Fruit fly (Drosophila melanogaster) whole organism, embryonic: Measurements from ENCODE around the gene RpS17.

Experiments
- ATbp ChIP-seq: fragments of 200-800 bp; sonication (Bioruptor generic); optimal IDR thresholded peaks from 2 replicates; lab custom pipeline; 2017; ENCODE audit warnings: missing biosample characterization, mild to moderate bottlenecking, missing genetic modification characterization, missing genetic modification reagents
- B-H2 ChIP-seq: fragments of 200-800 bp; sonication (Bioruptor generic); optimal IDR thresholded peaks from 2 replicates; lab custom pipeline; 2018; ENCODE audit warnings: missing biosample characterization, mild to moderate bottlenecking, missing genetic modification characterization
- BtbVII ChIP-seq: fragments of 200-800 bp; sonication (Bioruptor generic); optimal IDR thresholded peaks from 3 replicates; lab custom pipeline; 2017; ENCODE audit warnings: missing biosample characterization, mild to moderate bottlenecking, missing genetic modification characterization
- CG10979 ChIP-seq: fragments of 200-800 bp; sonication (Bioruptor generic); optimal IDR thresholded peaks from 2 replicates; lab custom pipeline; 2018; ENCODE audit warnings: missing biosample characterization, mild to moderate bottlenecking, missing genetic modification characterization, moderate library complexity
- CG12071 ChIP-seq: fragments of 200-800 bp; sonication (Bioruptor generic); optimal IDR thresholded peaks from 3 replicates; lab custom pipeline; 2018; ENCODE audit warnings: missing biosample characterization, mild to moderate bottlenecking, missing genetic modification characterization
- CG12299 ChIP-seq: fragments of 200-800 bp; sonication (Bioruptor generic); optimal IDR thresholded peaks from 2 replicates; lab custom pipeline; 2018; ENCODE audit warnings: missing biosample characterization, mild to moderate bottlenecking, missing genetic modification characterization
- CG13123 ChIP-seq: fragments of 200-800 bp; sonication (Bioruptor generic); optimal IDR thresholded peaks from 2 replicates; lab custom pipeline; 2016; ENCODE audit warnings: missing biosample characterization, missing genetic modification characterization
- CG13287 ChIP-seq: fragments of 200-800 bp; sonication (Bioruptor generic); IDR thresholded peaks from 2 replicates; pipeline ENCODE4 v1.3.6; 2022; ENCODE audit warnings: missing biosample characterization, missing genetic modification characterization; ENCODE audit not compliant: partially characterized antibody
- CG13894 ChIP-seq: fragments of 200-800 bp; sonication (Bioruptor generic); optimal IDR thresholded peaks from 3 replicates; lab custom pipeline; 2018; ENCODE audit warnings: missing biosample characterization, mild to moderate bottlenecking, missing genetic modification characterization, moderate library complexity
- CG15514 ChIP-seq: fragments of 200-800 bp; sonication (Bioruptor generic); optimal IDR thresholded peaks from 3 replicates; lab custom pipeline; 2017; ENCODE audit warnings: missing biosample characterization, missing genetic modification characterization, mild to moderate bottlenecking, moderate library complexity, missing genetic modification reagents
- CG16815 ChIP-seq: fragments of 200-800 bp; sonication (Bioruptor generic); optimal IDR thresholded peaks from 3 replicates; lab custom pipeline; 2017; ENCODE audit warnings: missing biosample characterization, mild to moderate bottlenecking, missing genetic modification characterization
- CG17385 ChIP-seq: fragments of 200-800 bp; sonication (Bioruptor generic); optimal IDR thresholded peaks from 3 replicates; lab custom pipeline; 2018; ENCODE audit warnings: missing biosample characterization, mild to moderate bottlenecking, missing genetic modification characterization
- CG3407 ChIP-seq: fragments of 200-800 bp; sonication (Bioruptor generic); optimal IDR thresholded peaks from 2 replicates; lab custom pipeline; 2018; ENCODE audit warnings: missing biosample characterization, mild to moderate bottlenecking, missing genetic modification characterization
- CG34376 ChIP-seq: fragments of 200-800 bp; sonication (Bioruptor generic); optimal IDR thresholded peaks from 2 replicates; lab custom pipeline; 2018; ENCODE audit warnings: missing biosample characterization, mild to moderate bottlenecking, missing genetic modification characterization
- CG4854 ChIP-seq: fragments of 200-800 bp; sonication (Bioruptor generic); optimal IDR thresholded peaks from 2 replicates; lab custom pipeline; 2016; ENCODE audit warnings: missing biosample characterization, missing genetic modification characterization, inconsistent platforms
- CG6791 ChIP-seq: fragments of 200-800 bp; sonication (Bioruptor generic); IDR thresholded peaks from 3 replicates; pipeline ENCODE4 v1.3.6; 2022; ENCODE audit warnings: missing biosample characterization, missing genetic modification characterization; ENCODE audit not compliant: partially characterized antibody
- CG8089 ChIP-seq: fragments of 200-800 bp; sonication (Bioruptor generic); optimal IDR thresholded peaks from 3 replicates; lab custom pipeline; 2016; ENCODE audit warnings: missing biosample characterization, missing genetic modification characterization
- CG8359 ChIP-seq: fragments of 200-800 bp; sonication (Bioruptor generic); optimal IDR thresholded peaks from 2 replicates; lab custom pipeline; 2017; ENCODE audit warnings: missing biosample characterization, mild to moderate bottlenecking, missing genetic modification characterization, borderline replicate concordance
- Dbx ChIP-seq: fragments of 200-800 bp; sonication (Bioruptor generic); IDR thresholded peaks from 3 replicates; pipeline ENCODE4 v1.3.6; 2022; ENCODE audit warnings: missing biosample characterization, missing genetic modification characterization
- Fer2 ChIP-seq: fragments of 200-800 bp; sonication (Bioruptor generic); optimal IDR thresholded peaks from 2 replicates; lab custom pipeline; 2018; ENCODE audit warnings: missing biosample characterization, mild to moderate bottlenecking, missing genetic modification characterization, moderate library complexity
- Max ChIP-seq: fragments of 200-800 bp; sonication (Bioruptor generic); optimal IDR thresholded peaks from 2 replicates; lab custom pipeline; 2016; ENCODE audit warnings: missing biosample characterization, mild to moderate bottlenecking, missing genetic modification characterization
- Nf-YA ChIP-seq: fragments of 200-800 bp; sonication (Bioruptor generic); IDR thresholded peaks from 2 replicates; pipeline ENCODE4 v1.3.6; 2022; ENCODE audit warnings: missing biosample characterization, missing genetic modification characterization
- Poxn ChIP-seq: fragments of 200-800 bp; sonication (Bioruptor generic); IDR thresholded peaks from 2 replicates; pipeline ENCODE4 v1.3.6; 2022; ENCODE audit warnings: missing biosample characterization, missing genetic modification characterization
- Ptx1 ChIP-seq: fragments of 200-800 bp; sonication (Bioruptor generic); IDR thresholded peaks from 2 replicates; pipeline ENCODE4 v1.3.6; 2022; ENCODE audit warnings: missing biosample characterization, missing genetic modification characterization
- Rfx ChIP-seq: fragments of 200-800 bp; sonication (Bioruptor generic); IDR thresholded peaks from 2 replicates; pipeline ENCODE4 v1.3.6; 2022; ENCODE audit warnings: missing biosample characterization, missing genetic modification characterization
- Six4 ChIP-seq: fragments of 200-800 bp; sonication (Bioruptor generic); optimal IDR thresholded peaks from 2 replicates; lab custom pipeline; 2016; ENCODE audit warnings: missing biosample characterization, missing genetic modification characterization
- Sry-β ChIP-seq: fragments of 200-800 bp; sonication (Bioruptor generic); optimal IDR thresholded peaks from 2 replicates; lab custom pipeline; 2018; ENCODE audit warnings: missing biosample characterization, mild to moderate bottlenecking, missing genetic modification characterization, moderate library complexity
- TFAM ChIP-seq: fragments of 200-800 bp; sonication (Bioruptor generic); optimal IDR thresholded peaks from 2 replicates; lab custom pipeline; 2017; ENCODE audit warnings: missing biosample characterization, missing genetic modification characterization, inconsistent platforms
- Xrp1 ChIP-seq: fragments of 200-800 bp; sonication (Bioruptor generic); IDR thresholded peaks from 2 replicates; pipeline ENCODE4 v1.3.6; 2022; ENCODE audit warnings: missing biosample characterization, missing genetic modification characterization
- amos ChIP-seq: fragments of 200-800 bp; sonication (Bioruptor generic); IDR thresholded peaks from 2 replicates; pipeline ENCODE4 v1.3.6; 2022; ENCODE audit warnings: missing biosample characterization, missing genetic modification characterization; ENCODE audit not compliant: partially characterized antibody
- az2 ChIP-seq: fragments of 200-800 bp; sonication (Bioruptor generic); optimal IDR thresholded peaks from 3 replicates; lab custom pipeline; 2016; ENCODE audit warnings: missing biosample characterization, missing genetic modification characterization
- btn ChIP-seq: fragments of 200-800 bp; sonication (Bioruptor generic); optimal IDR thresholded peaks from 2 replicates; lab custom pipeline; 2016; ENCODE audit warnings: missing biosample characterization, missing genetic modification characterization
- cato ChIP-seq: fragments of 200-800 bp; sonication (Bioruptor generic); optimal IDR thresholded peaks from 2 replicates; lab custom pipeline; 2016; ENCODE audit warnings: missing biosample characterization, missing genetic modification characterization, borderline replicate concordance
- corto ChIP-seq: fragments of 200-800 bp; sonication (Bioruptor generic); optimal IDR thresholded peaks from 2 replicates; lab custom pipeline; 2016; ENCODE audit warnings: missing biosample characterization, mild to moderate bottlenecking, missing genetic modification characterization, moderate library complexity
- h ChIP-seq: fragments of >200 bp; optimal IDR thresholded peaks from 2 replicates; lab custom pipeline; 2017
- hb ChIP-seq: fragments of 200-800 bp; sonication (Bioruptor generic); IDR thresholded peaks from 3 replicates; pipeline ENCODE4 v1.3.6; 2022; ENCODE audit warnings: missing biosample characterization, missing genetic modification characterization; ENCODE audit not compliant: partially characterized antibody
- hth ChIP-seq: fragments of >200 bp; optimal IDR thresholded peaks from 2 replicates; lab custom pipeline; 2017; ENCODE audit warnings: inconsistent platforms
- inv ChIP-seq: fragments of 200-800 bp; sonication (Bioruptor generic); IDR thresholded peaks from 2 replicates; pipeline ENCODE4 v1.3.6; 2022; ENCODE audit warnings: missing biosample characterization, missing genetic modification characterization; ENCODE audit not compliant: partially characterized antibody
- kay ChIP-seq: fragments of 200-800 bp; sonication (Bioruptor generic); optimal IDR thresholded peaks from 2 replicates; lab custom pipeline; 2016; ENCODE audit warnings: missing biosample characterization, missing genetic modification characterization
- knrl ChIP-seq: fragments of 200-800 bp; sonication (Bioruptor generic); IDR thresholded peaks from 3 replicates; pipeline ENCODE4 v1.3.6; 2022; ENCODE audit warnings: missing biosample characterization, missing genetic modification characterization; ENCODE audit not compliant: partially characterized antibody
- lab ChIP-seq: fragments of 200-800 bp; sonication (Bioruptor generic); optimal IDR thresholded peaks from 3 replicates; lab custom pipeline; 2017; ENCODE audit warnings: missing biosample characterization, missing genetic modification characterization, mild to moderate bottlenecking, moderate library complexity, missing genetic modification reagents
- lbe ChIP-seq: fragments of 200-800 bp; sonication (Bioruptor generic); optimal IDR thresholded peaks from 2 replicates; lab custom pipeline; 2016; ENCODE audit warnings: missing biosample characterization, mild to moderate bottlenecking, missing genetic modification characterization
- lov ChIP-seq, 2 experiments: fragments of 200-800 bp in 1 of 2; fragments of >200 bp in 1 of 2; sonication (Bioruptor generic) in 1 of 2; IDR thresholded peaks in 1 of 2; optimal IDR thresholded peaks in 1 of 2; 2 replicates in 1 of 2; 3 replicates in 1 of 2; pipeline versions ENCODE4 v1.3.6 to Lab custom; 2017 to 2022; ENCODE audit warnings: missing biosample characterization in 1 of 2, missing genetic modification characterization in 1 of 2
- pfk ChIP-seq: fragments of 200-800 bp; sonication (Bioruptor generic); optimal IDR thresholded peaks from 2 replicates; lab custom pipeline; 2018; ENCODE audit warnings: missing biosample characterization, mild to moderate bottlenecking, missing genetic modification characterization, moderate library complexity
- ranshi ChIP-seq: fragments of 200-800 bp; sonication (Bioruptor generic); IDR thresholded peaks from 2 replicates; pipeline ENCODE4 v1.3.6; 2022; ENCODE audit warnings: missing biosample characterization, missing genetic modification characterization
- sens ChIP-seq: fragments of 200-800 bp; sonication (Bioruptor generic); peaks from one replicate; lab custom pipeline; 2016; ENCODE audit warnings: missing biosample characterization, missing genetic modification characterization
- trh ChIP-seq: fragments of 200-800 bp; sonication (Bioruptor generic); optimal IDR thresholded peaks from 2 replicates; lab custom pipeline; 2016; ENCODE audit warnings: missing biosample characterization, missing genetic modification characterization
- unpg ChIP-seq: fragments of 200-800 bp; sonication (Bioruptor generic); optimal IDR thresholded peaks from 3 replicates; lab custom pipeline; 2018; ENCODE audit warnings: missing biosample characterization, mild to moderate bottlenecking, missing genetic modification characterization, moderate library complexity
- zfh2 ChIP-seq: fragments of 200-800 bp; sonication (Bioruptor generic); optimal IDR thresholded peaks from 2 replicates; lab custom pipeline; 2016; ENCODE audit warnings: missing biosample characterization, missing genetic modification characterization

Gene RpS17

DNA sequence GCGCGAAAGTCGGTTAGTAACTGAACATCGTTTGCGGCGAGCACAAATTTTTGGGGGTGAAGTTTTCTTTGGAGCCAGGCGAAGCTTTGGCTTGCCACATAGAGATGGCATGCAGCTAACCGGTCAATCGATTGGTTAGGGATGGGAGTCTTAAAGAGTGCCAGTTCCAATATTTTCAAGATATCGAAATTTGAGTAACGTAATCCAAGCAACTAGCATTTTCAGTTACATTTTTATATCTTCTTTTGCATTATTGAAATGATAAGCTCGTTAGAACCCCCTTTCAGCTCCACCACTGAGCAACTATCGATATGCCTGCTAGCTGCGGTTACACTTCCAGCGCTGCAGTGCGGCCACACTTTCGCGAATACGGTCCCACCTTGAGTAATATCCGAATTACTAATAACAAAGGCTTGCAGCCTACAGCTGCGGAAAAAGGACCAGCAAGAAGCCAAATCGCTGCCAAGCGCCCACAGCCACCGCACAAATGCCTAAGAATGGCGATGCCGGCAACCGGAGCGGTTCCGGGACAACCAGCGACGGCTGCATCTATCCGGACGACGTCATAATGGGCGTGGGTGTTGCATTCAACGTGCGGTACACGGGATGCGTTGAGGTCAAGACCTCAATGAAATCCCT lies 2.8 kb downstream of the RpS17 start, which contains the start of the genes Atat and Shc (continued):
- TF ChIP-seq CG4854 (GFP tag; lab: Kevin White, UChicago) (peak; percentile 98), CG34376 (peak; percentile 99), CG15514 (GFP tag; lab: Kevin White, UChicago) (peak; percentile 96), hth (lab: Kevin White, UChicago) (no peak), CG10979 (tag; lab: Kevin White, UChicago) (peak; percentile 97), CG13123 (GFP tag; lab: Kevin White, UChicago) (peak; percentile 99), Max (GFP tag; lab: Kevin White, UChicago) (peak; percentile 99), pfk (GFP tag; lab: Kevin White, UChicago) (peak; percentile 66), amos (peak; percentile 88), Six4 (GFP tag; lab: Kevin White, UChicago) (peak; percentile 99), TFAM (GFP tag; lab: Kevin White, UChicago) (peak; percentile 89), CG3407 (GFP tag; lab: Kevin White, UChicago) (peak; percentile 92), CG13287 (GFP tag; lab: Robert Waterston, UW) (peak; percentile 94), trh (GFP tag; lab: Kevin White, UChicago) (peak; percentile 99), unpg (GFP tag; lab: Kevin White, UChicago) (peak; percentile 98), Sry-β (GFP tag; lab: Kevin White, UChicago) (peak; percentile 61), CG6791 (GFP tag; lab: Robert Waterston, UW) (peak; percentile 85), Ptx1 (GFP tag; lab: Robert Waterston, UW) (peak; percentile 100), cato (GFP tag; lab: Kevin White, UChicago) (peak; percentile 99), CG8089 (peak; percentile 99), btn (GFP tag; lab: Kevin White, UChicago) (peak; percentile 98), CG12299 (peak; percentile 95), CG12071 (GFP tag; lab: Kevin White, UChicago) (peak; percentile 97), Poxn (GFP tag; lab: Robert Waterston, UW) (peak; percentile 99), corto (peak; percentile 89), sens (GFP tag; lab: Kevin White, UChicago) (peak; percentile 100), ranshi (GFP tag; lab: Robert Waterston, UW) (peak; percentile 100), zfh2 (peak; percentile 100), ATbp (GFP tag; lab: Kevin White, UChicago) (peak; percentile 93), hb (GFP tag; lab: Robert Waterston, UW) (peak; percentile 86), CG13894 (tag; lab: Kevin White, UChicago) (peak; percentile 99), Xrp1 (GFP tag; lab: Robert Waterston, UW) (peak; percentile 99), lab (GFP tag; lab: Kevin White, UChicago) (peak; percentile 99), az2 (GFP tag; lab: Kevin White, UChicago) (peak; percentile 99), Nf-YA (GFP tag; lab: Robert Waterston, UW) (peak; percentile 99), CG17385 (peak; percentile 95), lov (optimal IDR thresholded peaks at IDR 0.05; lab: Kevin White, UChicago) (no peak), lov (GFP tag; IDR thresholded peaks at IDR 0.05; lab: Robert Waterston, UW) (peak; percentile 99), B-H2 (GFP tag; lab: Kevin White, UChicago) (peak; percentile 99), CG16815 (GFP tag; lab: Kevin White, UChicago) (peak; percentile 100), lbe (GFP tag; lab: Kevin White, UChicago) (peak; percentile 97), knrl (GFP tag; lab: Robert Waterston, UW) (peak; percentile 96), Dbx (peak; percentile 100), inv (GFP tag; lab: Robert Waterston, UW) (peak; percentile 93), BtbVII (GFP tag; lab: Kevin White, UChicago) (peak; percentile 95), Rfx (GFP tag; lab: Robert Waterston, UW) (peak; percentile 100), Fer2 (tag; lab: Kevin White, UChicago) (peak; percentile 99), CG8359 (peak; percentile 90), h (lab: Kevin White, UChicago) (no peak), kay (GFP tag; lab: Kevin White, UChicago) (peak; percentile 99)
